Worm (Caenorhabditis elegans) whole organism, L4/young adult: ENCODE data around the gene Y17D7C.2.

ENCODE experiments used
- W03F9.2 ChIP-seq: fragments of 150-350 bp; optimal IDR thresholded peaks from 2 replicates; lab custom pipeline; 2014; ENCODE audit warnings: missing biosample characterization, missing genetic modification characterization
- dao-5 ChIP-seq: sonication (generic microtip); optimal IDR thresholded peaks from 2 replicates; lab custom pipeline; 2016; ENCODE audit warnings: missing genotype, missing genetic modification characterization, moderate library complexity, missing compliant biosample characterization
- him-1 ChIP-seq: sonication (generic microtip); optimal IDR thresholded peaks from 2 replicates; lab custom pipeline; 2016; ENCODE audit warnings: missing genotype, missing genetic modification reagents, missing genetic modification characterization, missing compliant biosample characterization

- TF ChIP-seq him-1 (tag; lab: Kevin White, UChicago) (no peak), dao-5 (tag; lab: Kevin White, UChicago) (no peak), W03F9.2 (tag; lab: Kevin White, UChicago) (no peak)
Observed at ce11 chrV:18721873-18722272, 2.1 kb upstream of the Y17D7C.2 start.
